Worm (Caenorhabditis elegans): ENCODE measurements around the gene C32D5.11.
A peak's percentile ranks its signal among the peaks of the same experiment; 100 is the strongest.

The C32D5.11 gene

DNA sequence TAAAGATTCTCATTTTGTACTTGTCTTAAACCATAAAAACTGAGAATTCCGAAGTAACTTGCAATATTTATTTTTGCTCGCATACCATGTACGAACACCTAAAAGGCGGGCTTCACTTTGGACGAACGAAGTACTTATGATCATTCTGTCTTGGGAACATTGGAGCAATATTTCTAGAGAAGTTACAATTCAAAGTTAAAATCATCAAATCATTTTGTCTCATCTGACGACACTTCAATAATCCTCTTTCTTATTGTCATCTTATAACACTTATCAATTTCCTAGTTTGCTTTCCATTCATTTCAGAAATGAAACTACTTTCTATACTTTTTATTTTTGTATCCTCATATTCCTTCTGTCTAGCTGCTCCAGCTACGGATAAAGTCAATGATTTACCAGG lies 11.4 kb upstream of the C32D5.11 start, which contains the start of gene ctsa-4.1:
Gene ctsa-4.1 (plus strand): TSS at position 301 of the 400 bp plus-strand sequence.
- TF ChIP-seq zag-1 (tag; optimal IDR thresholded peaks at IDR 0.05) (no peak), daf-12 (tag; optimal IDR thresholded peaks at IDR 0.05) (no peak), snpc-4 (tag; optimal IDR thresholded peaks at IDR 0.05) (no peak), ztf-11 (tag; optimal IDR thresholded peaks at IDR 0.05) (no peak), skn-1 (tag; optimal IDR thresholded peaks at IDR 0.05) (no peak), nhr-43 (tag; optimal IDR thresholded peaks at IDR 0.05; ENCODE audit: poor library complexity, severe bottlenecking) (no peak), nhr-76 (tag; optimal IDR thresholded peaks at IDR 0.05) (no peak), nhr-28 (tag; optimal IDR thresholded peaks at IDR 0.05) (no peak), hmg-11 (tag; optimal IDR thresholded peaks at IDR 0.05) (no peak), egl-5 (tag; optimal IDR thresholded peaks at IDR 0.05) (no peak), ZK546.5 (tag; optimal IDR thresholded peaks at IDR 0.05) (no peak), nhr-77 (tag; optimal IDR thresholded peaks at IDR 0.05) (no peak), R02D3.7 (tag; optimal IDR thresholded peaks at IDR 0.05) (no peak), nhr-12 (tag; optimal IDR thresholded peaks at IDR 0.05) (no peak), nhr-25 (tag; optimal IDR thresholded peaks at IDR 0.05) (no peak)

DNA sequence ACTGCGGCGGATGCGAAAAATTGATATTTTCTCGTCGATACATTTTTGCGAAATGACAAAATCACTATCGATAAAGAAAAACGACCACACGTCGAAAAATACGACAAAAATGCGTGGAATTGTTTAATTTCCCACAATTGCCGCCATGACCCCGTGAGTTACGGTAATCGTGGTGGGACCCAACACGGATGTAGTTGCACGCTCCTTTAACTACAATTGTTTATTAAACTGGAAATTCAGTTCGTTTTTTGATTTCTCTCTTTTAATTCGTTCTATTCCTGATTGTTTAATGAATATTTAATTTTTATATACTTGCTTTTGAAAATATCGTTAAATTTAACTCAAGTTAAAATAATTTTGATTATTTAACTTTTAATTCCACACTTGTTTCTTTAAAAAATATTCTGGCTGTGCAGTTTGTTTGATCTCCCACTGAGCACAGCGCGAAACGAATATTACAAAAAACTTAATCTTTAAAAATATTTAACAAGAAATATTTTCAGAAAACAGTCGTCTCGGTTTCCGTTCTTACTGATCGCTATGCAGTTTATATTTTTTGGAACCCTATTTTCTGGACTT lies 10.1 kb upstream of the C32D5.11 start, which contains the start of the genes ani-2 and clec-88:
Gene ani-2 (minus strand): TSS at position 131 of the 579 bp plus-strand sequence.
Gene clec-88 (plus strand): TSS at position 486 of the 579 bp plus-strand sequence.
- TF ChIP-seq pqm-1 (tag; optimal IDR thresholded peaks at IDR 0.05) = no peak
- no peak for TF ChIP-seq elt-3 (tag; optimal IDR thresholded peaks at IDR 0.05)
- TF ChIP-seq nfya-1 (tag; optimal IDR thresholded peaks at IDR 0.05; ENCODE audit: insufficient read depth) = no peak
- no peak for TF ChIP-seq nhr-76 (tag; optimal IDR thresholded peaks at IDR 0.05)
- TF ChIP-seq jun-1 (tag; optimal IDR thresholded peaks at IDR 0.05) = no peak
- TF ChIP-seq lsy-12 (tag; optimal IDR thresholded peaks at IDR 0.05) = no peak
- TF ChIP-seq unc-39 (tag; optimal IDR thresholded peaks at IDR 0.05) = no peak
- no peak for TF ChIP-seq pha-4 (tag; optimal IDR thresholded peaks at IDR 0.05)
- no peak for TF ChIP-seq hmg-11 (tag; optimal IDR thresholded peaks at IDR 0.05)
- no peak for TF ChIP-seq egl-5 (tag; optimal IDR thresholded peaks at IDR 0.05)
- TF ChIP-seq ZK546.5 (tag; optimal IDR thresholded peaks at IDR 0.05) = no peak
- no peak for TF ChIP-seq lin-39 (tag; optimal IDR thresholded peaks at IDR 0.05)
- TF ChIP-seq mml-1 (tag; optimal IDR thresholded peaks at IDR 0.05) = no peak
- no peak for TF ChIP-seq eor-1 (tag; optimal IDR thresholded peaks at IDR 0.05)
- no peak for TF ChIP-seq nhr-43 (tag; optimal IDR thresholded peaks at IDR 0.05; ENCODE audit: poor library complexity, severe bottlenecking)
- no peak for TF ChIP-seq ceh-82 (tag; optimal IDR thresholded peaks at IDR 0.05)

DNA sequence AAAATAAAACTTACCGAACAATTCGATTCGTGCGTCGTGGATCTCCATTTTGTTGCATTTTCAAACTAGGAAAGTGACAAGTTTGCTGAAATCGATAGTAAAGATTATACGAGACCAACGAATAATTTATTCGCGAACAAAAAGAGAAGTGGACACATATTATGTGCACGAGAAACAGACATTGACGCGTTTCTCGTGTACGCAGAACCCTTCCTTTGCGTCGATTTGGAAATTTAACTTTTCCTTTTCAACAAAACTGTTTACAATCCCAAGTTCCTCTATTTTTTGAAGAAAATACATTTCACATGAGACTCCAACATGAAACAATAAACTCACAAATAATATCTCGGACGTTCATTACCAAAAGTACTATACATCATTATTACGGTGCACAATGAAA lies 5.6 kb upstream of the C32D5.11 start, which contains the start of gene K10B2.4:
Gene K10B2.4 (minus strand): TSS at position 138 of the 400 bp plus-strand sequence.
- no peak for TF ChIP-seq R02D3.7 (tag; optimal IDR thresholded peaks at IDR 0.05)
- no peak for TF ChIP-seq ZK546.5 (tag; optimal IDR thresholded peaks at IDR 0.05)
- TF ChIP-seq nhr-25 (tag; optimal IDR thresholded peaks at IDR 0.05) = peak; percentile 67
- TF ChIP-seq ztf-4 (tag; optimal IDR thresholded peaks at IDR 0.05) = no peak
- no peak for TF ChIP-seq ceh-82 (tag; optimal IDR thresholded peaks at IDR 0.05)
- TF ChIP-seq lin-15B (tag; optimal IDR thresholded peaks at IDR 0.05) = peak; percentile 76
- TF ChIP-seq nhr-12 (tag; optimal IDR thresholded peaks at IDR 0.05) = no peak
- no peak for TF ChIP-seq unc-62 (GFP tag; optimal IDR thresholded peaks at IDR 0.05)
- no peak for TF ChIP-seq nhr-67 (tag; optimal IDR thresholded peaks at IDR 0.05)
- peak; percentile 43 for TF ChIP-seq lsy-12 (tag; optimal IDR thresholded peaks at IDR 0.05)
- no peak for TF ChIP-seq ceh-9 (tag; optimal IDR thresholded peaks at IDR 0.05)
- no peak for TF ChIP-seq egl-27 (tag; optimal IDR thresholded peaks at IDR 0.05)
- no peak for TF ChIP-seq ztf-11 (tag; optimal IDR thresholded peaks at IDR 0.05)
- TF ChIP-seq elt-3 (tag; optimal IDR thresholded peaks at IDR 0.05) = no peak
- TF ChIP-seq jun-1 (tag; optimal IDR thresholded peaks at IDR 0.05) = no peak
- no peak for TF ChIP-seq mdl-1 (tag; optimal IDR thresholded peaks at IDR 0.05)
- TF ChIP-seq sea-2 (GFP tag; optimal IDR thresholded peaks at IDR 0.05) = no peak
- TF ChIP-seq hmg-11 (tag; optimal IDR thresholded peaks at IDR 0.05) = peak; percentile 56
- peak; percentile 78 for TF ChIP-seq snpc-4 (tag; optimal IDR thresholded peaks at IDR 0.05)
- TF ChIP-seq nhr-23 (tag; optimal IDR thresholded peaks at IDR 0.05) = peak; percentile 71
- TF ChIP-seq egl-5 (tag; optimal IDR thresholded peaks at IDR 0.05) = no peak
- TF ChIP-seq elt-1 (tag; optimal IDR thresholded peaks at IDR 0.05) = no peak
- peak; percentile 85 for TF ChIP-seq pha-4 (tag; optimal IDR thresholded peaks at IDR 0.05)
- no peak for TF ChIP-seq fkh-10 (GFP tag; optimal IDR thresholded peaks at IDR 0.05)
- TF ChIP-seq aly-2 (tag; optimal IDR thresholded peaks at IDR 0.05) = no peak
- no peak for TF ChIP-seq eor-1 (tag; optimal IDR thresholded peaks at IDR 0.05)
- no peak for TF ChIP-seq tbx-2 (tag; optimal IDR thresholded peaks at IDR 0.05)
- TF ChIP-seq nhr-43 (tag; optimal IDR thresholded peaks at IDR 0.05; ENCODE audit: poor library complexity, severe bottlenecking) = no peak
- TF ChIP-seq fos-1 (tag; optimal IDR thresholded peaks at IDR 0.05) = no peak
- TF ChIP-seq nhr-11 (tag; optimal IDR thresholded peaks at IDR 0.05) = no peak
- TF ChIP-seq nhr-76 (tag; optimal IDR thresholded peaks at IDR 0.05) = no peak
- TF ChIP-seq zag-1 (tag; optimal IDR thresholded peaks at IDR 0.05) = no peak
- TF ChIP-seq nhr-28 (tag; optimal IDR thresholded peaks at IDR 0.05) = no peak
- TF ChIP-seq ceh-16 (tag; optimal IDR thresholded peaks at IDR 0.05) = no peak
- TF ChIP-seq nhr-77 (tag; optimal IDR thresholded peaks at IDR 0.05) = no peak
- TF ChIP-seq pqm-1 (tag; optimal IDR thresholded peaks at IDR 0.05) = no peak
- peak; percentile 21 for TF ChIP-seq ceh-28 (tag; optimal IDR thresholded peaks at IDR 0.05)
- TF ChIP-seq skn-1 (tag; optimal IDR thresholded peaks at IDR 0.05) = no peak
- TF ChIP-seq unc-39 (tag; optimal IDR thresholded peaks at IDR 0.05) = no peak
- TF ChIP-seq nfya-1 (tag; optimal IDR thresholded peaks at IDR 0.05; ENCODE audit: insufficient read depth) = peak; percentile 73
- peak; percentile 13 for TF ChIP-seq ama-1 (optimal IDR thresholded peaks at IDR 0.05)
- peak; percentile 45 for TF ChIP-seq lin-39 (tag; optimal IDR thresholded peaks at IDR 0.05)
- no peak for TF ChIP-seq mml-1 (tag; optimal IDR thresholded peaks at IDR 0.05)
- TF ChIP-seq nhr-237 (tag; optimal IDR thresholded peaks at IDR 0.05) = no peak
